Fruit fly (Drosophila melanogaster) Kc167 (cell line): ENCODE measurements around the gene rump.

ENCODE experiments used
- h ChIP-seq: fragments of >200 bp; optimal IDR thresholded peaks from 3 replicates; lab custom pipeline; 2018; ENCODE audit warnings: missing external identifiers
- psq ChIP-seq: fragments of >200 bp; optimal IDR thresholded peaks from 2 replicates; lab custom pipeline; 2017; ENCODE audit warnings: missing external identifiers

- TF ChIP-seq h (lab: Kevin White, UChicago): no peak
- no peak for TF ChIP-seq psq
These were observed 19.0 kb downstream of the rump start for dm6 chr3R:9491065-9491567.
